Worm (Caenorhabditis elegans) whole organism, late embryonic: ENCODE data around the gene R11.4.
"Not testable (repeated sequence)": the region's sequence is repeated elsewhere in the genome, so short reads cannot be mapped to it uniquely, and the experiment has no call there.

Experiments used
- C08G9.2 ChIP-seq: sonication (generic microtip); optimal IDR thresholded peaks from 2 replicates; lab custom pipeline; 2016; ENCODE audit warnings: mild to moderate bottlenecking, missing genetic modification characterization, moderate library complexity, missing compliant biosample characterization
- F13H6.1 ChIP-seq: sonication (generic microtip); optimal IDR thresholded peaks from 2 replicates; lab custom pipeline; 2016; ENCODE audit warnings: missing genetic modification characterization, missing compliant biosample characterization
- T23F11.4 ChIP-seq: fragments of 200-800 bp; sonication (Bioruptor generic); optimal IDR thresholded peaks from 2 replicates; lab custom pipeline; 2018; ENCODE audit warnings: mild to moderate bottlenecking, missing genetic modification characterization, missing compliant biosample characterization
- Y22D7AL.16 ChIP-seq: sonication (generic microtip); optimal IDR thresholded peaks from 2 replicates; lab custom pipeline; 2016; ENCODE audit warnings: missing genetic modification characterization, missing compliant biosample characterization
- ahr-1 ChIP-seq: sonication (generic microtip); optimal IDR thresholded peaks from 2 replicates; lab custom pipeline; 2016; ENCODE audit warnings: missing genetic modification characterization, missing compliant biosample characterization
- ama-1 ChIP-seq: fragments of 150-350 bp; optimal IDR thresholded peaks from 2 replicates; lab custom pipeline; 2014
- ceh-19 ChIP-seq: fragments of 200-800 bp; sonication (Bioruptor generic); optimal IDR thresholded peaks from 2 replicates; lab custom pipeline; 2018; ENCODE audit warnings: mild to moderate bottlenecking, missing genetic modification characterization, missing compliant biosample characterization
- ceh-22 ChIP-seq: sonication (generic microtip); optimal IDR thresholded peaks from 2 replicates; lab custom pipeline; 2017; ENCODE audit warnings: missing biosample characterization, missing genetic modification characterization
- ceh-31 ChIP-seq: sonication (generic microtip); optimal IDR thresholded peaks from 2 replicates; lab custom pipeline; 2016; ENCODE audit warnings: missing genetic modification characterization, missing compliant biosample characterization
- ceh-34 ChIP-seq: sonication (generic microtip); optimal IDR thresholded peaks from 2 replicates; lab custom pipeline; 2016; ENCODE audit warnings: mild to moderate bottlenecking, missing genetic modification characterization, missing compliant biosample characterization
- ceh-45 ChIP-seq: fragments of 200-800 bp; sonication (Bioruptor generic); IDR thresholded peaks from 2 replicates; pipeline ENCODE4 v1.3.6; 2022; ENCODE audit warnings: missing genetic modification reagents, missing genetic modification characterization, missing compliant biosample characterization
- ceh-48 ChIP-seq: sonication (generic microtip); optimal IDR thresholded peaks from 2 replicates; lab custom pipeline; 2016; ENCODE audit warnings: missing genetic modification characterization, inconsistent platforms, missing compliant biosample characterization
- ceh-9 ChIP-seq: sonication (generic microtip); optimal IDR thresholded peaks from 2 replicates; lab custom pipeline; 2016; ENCODE audit warnings: mild to moderate bottlenecking, missing genetic modification characterization, inconsistent platforms, missing compliant biosample characterization
- che-1 ChIP-seq: sonication (generic microtip); optimal IDR thresholded peaks from 2 replicates; lab custom pipeline; 2016; ENCODE audit warnings: mild to moderate bottlenecking, missing genetic modification characterization, missing compliant biosample characterization
- dmd-4 ChIP-seq: sonication (generic microtip); optimal IDR thresholded peaks from 2 replicates; lab custom pipeline; 2016; ENCODE audit warnings: borderline replicate concordance, missing genetic modification characterization, missing compliant biosample characterization
- elt-2 ChIP-seq: sonication (generic microtip); optimal IDR thresholded peaks from 2 replicates; lab custom pipeline; 2016; ENCODE audit warnings: missing genetic modification reagents, missing genetic modification characterization, missing compliant biosample characterization
- elt-4 ChIP-seq: sonication (generic microtip); optimal IDR thresholded peaks from 2 replicates; lab custom pipeline; 2016; ENCODE audit warnings: missing genetic modification characterization, missing compliant biosample characterization
- ets-4 ChIP-seq: sonication (generic microtip); optimal IDR thresholded peaks from 2 replicates; lab custom pipeline; 2016; ENCODE audit warnings: missing genetic modification characterization, missing compliant biosample characterization
- eyg-1 ChIP-seq: sonication (generic microtip); optimal IDR thresholded peaks from 2 replicates; lab custom pipeline; 2016; ENCODE audit warnings: missing genotype, missing genetic modification characterization, missing compliant biosample characterization
- fax-1 ChIP-seq: sonication (generic microtip); optimal IDR thresholded peaks from 2 replicates; lab custom pipeline; 2016; ENCODE audit warnings: missing genotype, missing genetic modification characterization, missing compliant biosample characterization
- fkh-10 ChIP-seq: fragments of 150-350 bp; optimal IDR thresholded peaks from 2 replicates; lab custom pipeline; 2014; ENCODE audit warnings: missing biosample characterization, missing genetic modification reagents, missing genetic modification characterization
- fkh-6 ChIP-seq: sonication (generic microtip); optimal IDR thresholded peaks from 2 replicates; lab custom pipeline; 2016; ENCODE audit warnings: missing genetic modification characterization, missing compliant biosample characterization
- gmeb-2 ChIP-seq: sonication (generic microtip); optimal IDR thresholded peaks from 2 replicates; lab custom pipeline; 2016; ENCODE audit warnings: missing genetic modification characterization, inconsistent platforms, missing compliant biosample characterization
- hlh-15 ChIP-seq: sonication (generic microtip); optimal IDR thresholded peaks from 2 replicates; lab custom pipeline; 2016; ENCODE audit warnings: missing genetic modification characterization, missing compliant biosample characterization
- hlh-30 ChIP-seq: sonication (generic microtip); optimal IDR thresholded peaks from 2 replicates; lab custom pipeline; 2017; ENCODE audit warnings: antibody characterized with exemption, missing genetic modification characterization, missing compliant biosample characterization; ENCODE audit not compliant: insufficient read depth
- hlh-6 ChIP-seq: sonication (generic microtip); optimal IDR thresholded peaks from 2 replicates; lab custom pipeline; 2016; ENCODE audit warnings: missing genotype, missing genetic modification characterization, missing compliant biosample characterization
- hlh-8 ChIP-seq: sonication (generic microtip); optimal IDR thresholded peaks from 2 replicates; lab custom pipeline; 2016; ENCODE audit warnings: missing genotype, missing genetic modification characterization, missing compliant biosample characterization
- lin-11 ChIP-seq: fragments of 200-800 bp; sonication (Bioruptor generic); optimal IDR thresholded peaks from 2 replicates; lab custom pipeline; 2018; ENCODE audit warnings: mild to moderate bottlenecking, missing genetic modification characterization, missing compliant biosample characterization
- madf-2 ChIP-seq: sonication (generic microtip); optimal IDR thresholded peaks from 2 replicates; lab custom pipeline; 2017; ENCODE audit warnings: missing genetic modification characterization, missing compliant biosample characterization
- nhr-11 ChIP-seq: fragments of 150-350 bp; optimal IDR thresholded peaks from 2 replicates; lab custom pipeline; 2014; ENCODE audit warnings: missing biosample characterization, missing genetic modification characterization
- odd-2 ChIP-seq: sonication (generic microtip); optimal IDR thresholded peaks from 2 replicates; lab custom pipeline; 2017; ENCODE audit warnings: antibody characterized with exemption, mild to moderate bottlenecking, missing genetic modification characterization, missing compliant biosample characterization
- pha-2 ChIP-seq: sonication (generic microtip); optimal IDR thresholded peaks from 2 replicates; lab custom pipeline; 2017; ENCODE audit warnings: mild to moderate bottlenecking, missing genetic modification characterization, missing compliant biosample characterization
- rnt-1 ChIP-seq: sonication (generic microtip); optimal IDR thresholded peaks from 2 replicates; lab custom pipeline; 2016; ENCODE audit warnings: missing genetic modification characterization, missing compliant biosample characterization
- sox-4 ChIP-seq: sonication (generic microtip); optimal IDR thresholded peaks from 2 replicates; lab custom pipeline; 2017; ENCODE audit warnings: mild to moderate bottlenecking, missing genetic modification characterization, inconsistent platforms, missing compliant biosample characterization
- syd-9 ChIP-seq: sonication (generic microtip); optimal IDR thresholded peaks from 2 replicates; lab custom pipeline; 2016; ENCODE audit warnings: mild to moderate bottlenecking, missing genetic modification characterization, moderate library complexity, missing compliant biosample characterization
- tbx-2 ChIP-seq: sonication (generic microtip); optimal IDR thresholded peaks from 2 replicates; lab custom pipeline; 2016; ENCODE audit warnings: missing genetic modification characterization, missing compliant biosample characterization
- tbx-7 ChIP-seq: sonication (generic microtip); optimal IDR thresholded peaks from 2 replicates; lab custom pipeline; 2016; ENCODE audit warnings: missing genotype, missing genetic modification characterization, missing compliant biosample characterization
- unc-42 ChIP-seq: sonication (generic microtip); optimal IDR thresholded peaks from 2 replicates; lab custom pipeline; 2016; ENCODE audit warnings: missing genotype, missing genetic modification characterization, missing compliant biosample characterization
- unc-86 ChIP-seq: sonication (generic microtip); optimal IDR thresholded peaks from 2 replicates; lab custom pipeline; 2016; ENCODE audit warnings: missing genetic modification characterization, missing compliant biosample characterization

The R11.4 gene

ce11 chrX:16243129-16243528 lies 32.7 kb upstream of the R11.4 start:
- TF ChIP-seq ceh-48 (tag; lab: Kevin White, UChicago) (no peak), hlh-8 (tag; lab: Kevin White, UChicago) (no peak), unc-86 (tag; lab: Kevin White, UChicago) (no peak), ets-4 (tag; lab: Kevin White, UChicago) (no peak), tbx-2 (no peak), ceh-31 (tag; lab: Kevin White, UChicago) (no peak), hlh-6 (tag; lab: Kevin White, UChicago) (no peak), hlh-15 (tag; lab: Kevin White, UChicago) (no peak), Y22D7AL.16 (tag; lab: Kevin White, UChicago) (no peak), odd-2 (no peak), ceh-9 (tag; lab: Kevin White, UChicago) (no peak)

- no peak for TF ChIP-seq fkh-10 (GFP tag; lab: Kevin White, UChicago)
- no peak for TF ChIP-seq ets-4 (tag; lab: Kevin White, UChicago)
- no peak for TF ChIP-seq elt-2 (tag; lab: Kevin White, UChicago)
- TF ChIP-seq C08G9.2 (tag; lab: Kevin White, UChicago): no peak
- TF ChIP-seq fkh-6 (tag; lab: Kevin White, UChicago): no peak
- TF ChIP-seq rnt-1 (tag; lab: Kevin White, UChicago): no peak
- no peak for TF ChIP-seq lin-11
- TF ChIP-seq pha-2 (tag; lab: Kevin White, UChicago): no peak
Observed at ce11 chrX:16240626-16241025, 30.2 kb upstream of the R11.4 start.

ce11 chrX:16228622-16229021 lies 18.2 kb upstream of the R11.4 start, which contains the start of gene F23A7.5:
Gene F23A7.5, plus strand, starts transcription at chrX:16228922.
- TF ChIP-seq ama-1 (lab: Kevin White, UChicago) (no peak), dmd-4 (tag; lab: Kevin White, UChicago) (no peak), elt-2 (tag; lab: Kevin White, UChicago) (no peak), gmeb-2 (tag; lab: Kevin White, UChicago) (no peak), elt-4 (tag; lab: Kevin White, UChicago) (no peak), eyg-1 (tag; lab: Kevin White, UChicago) (no peak), sox-4 (tag; lab: Kevin White, UChicago) (no peak), madf-2 (no peak)

ce11 chrX:16219710-16220109 lies 9.3 kb upstream of the R11.4 start, which contains the start of gene F23A7.3:
Gene F23A7.3, plus strand, starts transcription at chrX:16220010.
- not testable (repeated sequence) for TF ChIP-seq fkh-6 (tag; lab: Kevin White, UChicago); ceh-19 (GFP tag; lab: Kevin White, UChicago); T23F11.4 (GFP tag; lab: Kevin White, UChicago)

ce11 chrX:16218306-16218705 lies 7.9 kb upstream of the R11.4 start:
- peak; percentile 82 for TF ChIP-seq hlh-30 (tag; lab: Kevin White, UChicago)
- no peak for TF ChIP-seq nhr-11
- no peak for TF ChIP-seq tbx-7 (tag; lab: Kevin White, UChicago)
- no peak for TF ChIP-seq unc-42 (tag; lab: Kevin White, UChicago)
- TF ChIP-seq hlh-6 (tag; lab: Kevin White, UChicago): no peak
- TF ChIP-seq ceh-34 (tag; lab: Kevin White, UChicago): no peak
- no peak for TF ChIP-seq ceh-9 (tag; lab: Kevin White, UChicago)

- TF ChIP-seq ceh-31 (tag; lab: Kevin White, UChicago) (no peak), che-1 (tag; lab: Kevin White, UChicago) (no peak), rnt-1 (tag; lab: Kevin White, UChicago) (no peak), odd-2 (no peak), syd-9 (tag; lab: Kevin White, UChicago) (no peak), ceh-45 (GFP tag; lab: Robert Waterston, UW) (no peak), ahr-1 (tag; lab: Kevin White, UChicago) (no peak), F13H6.1 (tag; lab: Kevin White, UChicago) (no peak), ceh-22 (no peak), fax-1 (tag; lab: Kevin White, UChicago) (no peak)
- TF ChIP-seq, all 69 proteins: peak for 0
Observed at ce11 chrX:16217749-16218148, 7.3 kb upstream of the R11.4 start.
